Fruit fly (Drosophila melanogaster) whole organism, prepupa: ENCODE results near the gene Alh.

Experiments used
- Blimp-1 ChIP-seq: fragments of 200-800 bp; sonication (Bioruptor generic); optimal IDR thresholded peaks from 3 replicates; lab custom pipeline; 2017; ENCODE audit warnings: missing biosample characterization, missing genetic modification characterization, mild to moderate bottlenecking, moderate library complexity, missing genetic modification reagents
- CG10631 ChIP-seq: fragments of 200-800 bp; sonication (Bioruptor generic); optimal IDR thresholded peaks from 2 replicates; lab custom pipeline; 2016; ENCODE audit warnings: missing biosample characterization, missing genetic modification characterization
- CG11294 ChIP-seq: fragments of 200-800 bp; sonication (Bioruptor generic); IDR thresholded peaks from 2 replicates; pipeline ENCODE4 v1.3.6; 2022; ENCODE audit warnings: missing biosample characterization, missing genetic modification characterization
- CG11902 ChIP-seq: fragments of 200-800 bp; sonication (Bioruptor generic); optimal IDR thresholded peaks from 3 replicates; lab custom pipeline; 2016; ENCODE audit warnings: missing biosample characterization, missing genetic modification characterization
- CG15336 ChIP-seq: fragments of 200-800 bp; sonication (Bioruptor generic); IDR thresholded peaks from 2 replicates; pipeline ENCODE4 v1.3.6; 2022; ENCODE audit warnings: missing biosample characterization, missing genetic modification characterization
- CG1621 ChIP-seq: fragments of 200-800 bp; sonication (Bioruptor generic); optimal IDR thresholded peaks from 3 replicates; lab custom pipeline; 2018; ENCODE audit warnings: missing biosample characterization, mild to moderate bottlenecking, missing genetic modification characterization
- CG3032 ChIP-seq: fragments of 200-800 bp; optimal IDR thresholded peaks from 2 replicates; lab custom pipeline; 2019; ENCODE audit warnings: missing biosample characterization, mild to moderate bottlenecking, missing genetic modification characterization, moderate library complexity
- CG32006 ChIP-seq: fragments of 200-800 bp; sonication (Bioruptor generic); optimal IDR thresholded peaks from 3 replicates; lab custom pipeline; 2017; ENCODE audit warnings: missing biosample characterization, mild to moderate bottlenecking, missing genetic modification characterization
- CG3919 ChIP-seq: fragments of 200-800 bp; sonication (Bioruptor generic); optimal IDR thresholded peaks from 3 replicates; lab custom pipeline; 2016; ENCODE audit warnings: missing biosample characterization, missing genetic modification characterization
- CG6163 ChIP-seq: fragments of 200-800 bp; sonication (Bioruptor generic); IDR thresholded peaks from 3 replicates; pipeline ENCODE4 v1.3.6; 2022; ENCODE audit warnings: missing biosample characterization, missing genetic modification characterization
- CG6276 ChIP-seq: fragments of 200-800 bp; sonication (Bioruptor generic); optimal IDR thresholded peaks from 2 replicates; lab custom pipeline; 2017; ENCODE audit warnings: missing biosample characterization, mild to moderate bottlenecking, missing genetic modification characterization
- CG6792 ChIP-seq: fragments of 200-800 bp; sonication (Bioruptor generic); optimal IDR thresholded peaks from 3 replicates; lab custom pipeline; 2016; ENCODE audit warnings: missing biosample characterization, missing genetic modification characterization
- CG6808 ChIP-seq: fragments of 200-800 bp; sonication (Bioruptor generic); optimal IDR thresholded peaks from 3 replicates; lab custom pipeline; 2017; ENCODE audit warnings: missing biosample characterization, missing genetic modification characterization, mild to moderate bottlenecking, moderate library complexity, missing genetic modification reagents
- CG7368 ChIP-seq: fragments of 200-800 bp; sonication (Bioruptor generic); optimal IDR thresholded peaks from 3 replicates; lab custom pipeline; 2016; ENCODE audit warnings: missing biosample characterization, missing genetic modification characterization
- CG8319 ChIP-seq: fragments of 200-800 bp; sonication (Bioruptor generic); optimal IDR thresholded peaks from 3 replicates; lab custom pipeline; 2016; ENCODE audit warnings: missing biosample characterization, missing genetic modification characterization
- CG8632 ChIP-seq: fragments of 200-800 bp; sonication (Bioruptor generic); optimal IDR thresholded peaks from 3 replicates; lab custom pipeline; 2016; ENCODE audit warnings: missing biosample characterization, missing genetic modification characterization
- CG9139 ChIP-seq: fragments of 200-800 bp; sonication (Bioruptor generic); optimal IDR thresholded peaks from 3 replicates; lab custom pipeline; 2017; ENCODE audit warnings: missing biosample characterization, mild to moderate bottlenecking, missing genetic modification characterization
- Eip78C ChIP-seq: fragments of 200-800 bp; sonication (Bioruptor generic); peaks from one replicate; lab custom pipeline; 2016; ENCODE audit warnings: missing biosample characterization, missing genetic modification characterization
- Ets21C ChIP-seq: fragments of 200-800 bp; sonication (Bioruptor generic); optimal IDR thresholded peaks from 3 replicates; lab custom pipeline; 2016; ENCODE audit warnings: missing biosample characterization, missing genetic modification characterization
- Ets96B ChIP-seq: fragments of 200-800 bp; optimal IDR thresholded peaks from 2 replicates; lab custom pipeline; 2019; ENCODE audit warnings: missing biosample characterization, mild to moderate bottlenecking, missing genetic modification characterization, moderate library complexity
- Gug ChIP-seq: fragments of 200-800 bp; sonication (Bioruptor generic); IDR thresholded peaks from 2 replicates; pipeline ENCODE4 v1.3.6; 2022; ENCODE audit warnings: missing biosample characterization, missing genetic modification characterization
- Hr39 ChIP-seq: fragments of 200-800 bp; sonication (Bioruptor generic); optimal IDR thresholded peaks from 2 replicates; lab custom pipeline; 2016; ENCODE audit warnings: missing biosample characterization, missing genetic modification characterization
- Hr4 ChIP-seq: fragments of 200-800 bp; sonication (Bioruptor generic); optimal IDR thresholded peaks from 3 replicates; lab custom pipeline; 2016; ENCODE audit warnings: missing biosample characterization, missing genetic modification characterization
- OdsH ChIP-seq: fragments of 200-800 bp; sonication (Bioruptor generic); optimal IDR thresholded peaks from 3 replicates; lab custom pipeline; 2016; ENCODE audit warnings: missing biosample characterization, missing genetic modification characterization
- Smox ChIP-seq: fragments of 200-800 bp; sonication (Bioruptor generic); optimal IDR thresholded peaks from 3 replicates; lab custom pipeline; 2016; ENCODE audit warnings: missing biosample characterization, missing genetic modification characterization
- Sox102F ChIP-seq: fragments of 200-800 bp; sonication (Bioruptor generic); optimal IDR thresholded peaks from 2 replicates; lab custom pipeline; 2016; ENCODE audit warnings: missing biosample characterization, mild to moderate bottlenecking, missing genetic modification characterization
- Sox15 ChIP-seq: fragments of 200-800 bp; sonication (Bioruptor generic); optimal IDR thresholded peaks from 3 replicates; lab custom pipeline; 2016; ENCODE audit warnings: missing biosample characterization, missing genetic modification characterization
- achi ChIP-seq: fragments of 200-800 bp; sonication (Bioruptor generic); optimal IDR thresholded peaks from 3 replicates; lab custom pipeline; 2016; ENCODE audit warnings: missing biosample characterization, missing genetic modification characterization
- acj6 ChIP-seq: fragments of 200-800 bp; sonication (Bioruptor generic); optimal IDR thresholded peaks from 3 replicates; lab custom pipeline; 2016; ENCODE audit warnings: missing biosample characterization, missing genetic modification characterization
- cyc ChIP-seq: fragments of 200-800 bp; sonication (Bioruptor generic); optimal IDR thresholded peaks from 3 replicates; lab custom pipeline; 2016; ENCODE audit warnings: missing biosample characterization, missing genetic modification characterization
- dac ChIP-seq: fragments of 200-800 bp; sonication (Bioruptor generic); optimal IDR thresholded peaks from 2 replicates; lab custom pipeline; 2017; ENCODE audit warnings: missing biosample characterization, mild to moderate bottlenecking, missing genetic modification characterization
- dsx ChIP-seq: fragments of 200-800 bp; optimal IDR thresholded peaks from 3 replicates; lab custom pipeline; 2019; ENCODE audit warnings: missing biosample characterization, mild to moderate bottlenecking, missing genetic modification characterization, moderate library complexity; ENCODE audit not compliant: poor library complexity, severe bottlenecking
- eg ChIP-seq: fragments of 200-800 bp; sonication (Bioruptor generic); IDR thresholded peaks from 3 replicates; pipeline ENCODE4 v1.3.6; 2022; ENCODE audit warnings: missing biosample characterization, missing genetic modification characterization
- esn ChIP-seq: fragments of 200-800 bp; sonication (Bioruptor generic); optimal IDR thresholded peaks from 2 replicates; lab custom pipeline; 2016; ENCODE audit warnings: missing biosample characterization, mild to moderate bottlenecking, missing genetic modification characterization, moderate library complexity
- fkh ChIP-seq: fragments of 200-800 bp; sonication (Bioruptor generic); optimal IDR thresholded peaks from 3 replicates; lab custom pipeline; 2017; ENCODE audit warnings: missing biosample characterization, mild to moderate bottlenecking, missing genetic modification characterization, moderate library complexity
- lz ChIP-seq: fragments of 200-800 bp; sonication (Bioruptor generic); optimal IDR thresholded peaks from 3 replicates; lab custom pipeline; 2016; ENCODE audit warnings: missing biosample characterization, missing genetic modification characterization
- pdm3 ChIP-seq: fragments of 200-800 bp; sonication (Bioruptor generic); optimal IDR thresholded peaks from 3 replicates; lab custom pipeline; 2016; ENCODE audit warnings: missing biosample characterization, missing genetic modification characterization
- salr ChIP-seq, 2 experiments: fragments of 200-800 bp; sonication (Bioruptor generic); optimal IDR thresholded peaks; 3 replicates each; lab custom pipeline; 2016 to 2018; ENCODE audit warnings: missing biosample characterization in 2 of 2, missing genetic modification characterization in 2 of 2, mild to moderate bottlenecking in 1 of 2
- spab ChIP-seq: fragments of 200-800 bp; sonication (Bioruptor generic); optimal IDR thresholded peaks from 2 replicates; lab custom pipeline; 2017; ENCODE audit warnings: missing biosample characterization, mild to moderate bottlenecking, missing genetic modification characterization, missing genetic modification reagents
- ss ChIP-seq, 2 experiments: fragments of 200-800 bp; sonication (Bioruptor generic); optimal IDR thresholded peaks; 2 replicates in 1 of 2; 3 replicates in 1 of 2; lab custom pipeline; 2017 to 2018; ENCODE audit warnings: mild to moderate bottlenecking in 2 of 2, missing biosample characterization in 2 of 2, missing genetic modification characterization in 2 of 2, moderate library complexity in 1 of 2
- vri ChIP-seq: fragments of 200-800 bp; sonication (Bioruptor generic); optimal IDR thresholded peaks from 3 replicates; lab custom pipeline; 2016; ENCODE audit warnings: missing biosample characterization, mild to moderate bottlenecking, missing genetic modification characterization

Alh gene

dm6 chr3R:7162356-7163289 is 38.6 kb upstream of the Alh start, which contains the start of gene sas (continued):
- TF ChIP-seq salr (GFP tag; optimal IDR thresholded peaks at IDR 0.05; lab: Kevin White, UChicago) (no peak), Hr4 (no peak), esn (peak; percentile 27), CG1621 (tag; lab: Kevin White, UChicago) (peak; percentile 72), CG8319 (no peak), CG6792 (no peak), spab (no peak), CG8632 (GFP tag; lab: Kevin White, UChicago) (no peak), fkh (GFP tag; lab: Kevin White, UChicago) (peak; percentile 64), CG3919 (no peak), achi (GFP tag; lab: Kevin White, UChicago) (no peak), cyc (GFP tag; lab: Kevin White, UChicago) (no peak), Sox15 (GFP tag; lab: Kevin White, UChicago) (no peak), CG6163 (GFP tag; lab: Robert Waterston, UW) (peak; percentile 42; the same call in 1 of the 3 replicates), Ets21C (GFP tag; lab: Kevin White, UChicago) (no peak), vri (peak; percentile 41), CG7368 (GFP tag; lab: Kevin White, UChicago) (no peak), CG11902 (GFP tag; lab: Kevin White, UChicago) (no peak), dac (no peak), Blimp-1 (GFP tag; lab: Kevin White, UChicago) (peak; percentile 8), Gug (no peak), CG11294 (no peak), CG6808 (GFP tag; lab: Kevin White, UChicago) (peak; percentile 29), Sox102F (GFP tag; lab: Kevin White, UChicago) (no peak), Smox (no peak), CG15336 (no peak; the same call in 1 of the 2 replicates), CG10631 (GFP tag; lab: Kevin White, UChicago) (no peak), eg (0 out of 3 replicates have a peak, but pooled peaks have one; percentile 28), CG3032 (tag; lab: Kevin White, UChicago) (no peak), pdm3 (GFP tag; lab: Kevin White, UChicago) (no peak), ss (GFP tag; optimal IDR thresholded peaks at IDR 0.05; lab: Kevin White, UChicago) (peak; percentile 11 to 53), CG9139 (GFP tag; lab: Kevin White, UChicago) (peak; percentile 10), Hr39 (no peak), CG32006 (no peak), acj6 (GFP tag; lab: Kevin White, UChicago) (no peak), lz (GFP tag; lab: Kevin White, UChicago) (no peak), Ets96B (tag; lab: Kevin White, UChicago) (no peak), OdsH (GFP tag; lab: Kevin White, UChicago) (no peak), Eip78C (peak; percentile 82)
- TF ChIP-seq, all 60 proteins: peak for 15

- TF ChIP-seq dsx (GFP tag; lab: Kevin White, UChicago), result peak; percentile 4
- peak; percentile 25 for TF ChIP-seq CG6808 (GFP tag; lab: Kevin White, UChicago)
- TF ChIP-seq CG6276 (GFP tag; lab: Kevin White, UChicago), result peak; percentile 1
- no peak for TF ChIP-seq pdm3 (GFP tag; lab: Kevin White, UChicago)
- 0 out of 3 replicates have a peak, but pooled peaks have one; percentile 34 for TF ChIP-seq eg
- TF ChIP-seq Smox, result peak; percentile 3
- TF ChIP-seq Blimp-1 (GFP tag; lab: Kevin White, UChicago), result peak; percentile 91
- peak; percentile 58 for TF ChIP-seq Eip78C
- TF ChIP-seq CG8632 (GFP tag; lab: Kevin White, UChicago), result no peak
- peak in 1 of 2 experiments; percentile 3 for TF ChIP-seq ss (GFP tag; optimal IDR thresholded peaks at IDR 0.05; lab: Kevin White, UChicago)
Observed at dm6 chr3R:7159615-7160014, 35.6 kb upstream of the Alh start.
